Worm (Caenorhabditis elegans): ENCODE results near the gene F55C5.10.

Gene F55C5.10

ce11 chrV:12291587-12291986 lies 8.3 kb downstream of the F55C5.10 start, which contains the start of the genes srpa-68 and srh-16:
TSS of gene srpa-68 (minus strand) at chrV:12291658.
TSS of gene srh-16 (plus strand) at chrV:12291861.
- TF ChIP-seq dmd-9 (GFP tag; IDR thresholded peaks at IDR 0.05) (no peak), lim-7 (GFP tag; IDR thresholded peaks at IDR 0.05) (no peak), ZK546.5 (tag; optimal IDR thresholded peaks at IDR 0.05) (no peak), D1046.2 (GFP tag; IDR thresholded peaks at IDR 0.05) (0 out of 2 replicates have a peak, but pooled peaks have one; percentile 67), nhr-48 (tag; optimal IDR thresholded peaks at IDR 0.05) (peak; percentile 77), hmg-1.1 (GFP tag; IDR thresholded peaks at IDR 0.05) (peak; percentile 86), lin-38 (GFP tag; IDR thresholded peaks at IDR 0.05) (peak; percentile 88), hlh-11 (tag; optimal IDR thresholded peaks at IDR 0.05) (peak; percentile 80), unc-130 (GFP tag; optimal IDR thresholded peaks at IDR 0.05) (peak; percentile 59), hif-1 (tag; optimal IDR thresholded peaks at IDR 0.05) (peak in 1 of 2 experiments; percentile 44), nhr-76 (tag; optimal IDR thresholded peaks at IDR 0.05) (peak; percentile 14), Y48G9A.11 (GFP tag; IDR thresholded peaks at IDR 0.05) (peak; percentile 86), snpc-1.2 (GFP tag; IDR thresholded peaks at IDR 0.05) (peak; percentile 61; the same call in 1 of the 2 replicates), saeg-2 (GFP tag; IDR thresholded peaks at IDR 0.05) (no peak), aha-1 (tag) (peak; percentile 97), lin-1 (GFP tag; IDR thresholded peaks at IDR 0.05) (peak; percentile 41; the same call in 1 of the 2 replicates), skn-1 (tag; optimal IDR thresholded peaks at IDR 0.05) (no peak), daf-8 (GFP tag; IDR thresholded peaks at IDR 0.05) (no peak), nhr-111 (GFP tag; optimal IDR thresholded peaks at IDR 0.05) (no peak), egl-43 (GFP tag; IDR thresholded peaks at IDR 0.05) (0 out of 2 replicates have a peak, but pooled peaks have one; percentile 53), madf-5 (GFP tag; IDR thresholded peaks at IDR 0.05) (no peak), dve-1 (tag; optimal IDR thresholded peaks at IDR 0.05; ENCODE audit: insufficient read depth) (peak; percentile 88), F10B5.3 (tag; optimal IDR thresholded peaks at IDR 0.05) (peak; percentile 79), nhr-41 (GFP tag; IDR thresholded peaks at IDR 0.05) (no peak), ZK337.2 (GFP tag; IDR thresholded peaks at IDR 0.05) (no peak), unc-62 (GFP tag; optimal IDR thresholded peaks at IDR 0.05 in 1 of 2) (no peak), unc-62 (tag; optimal IDR thresholded peaks at IDR 0.05) (no peak), lin-13 (GFP tag; optimal IDR thresholded peaks at IDR 0.05) (peak; percentile 74), zip-2 (tag; optimal IDR thresholded peaks at IDR 0.05) (peak; percentile 78), F44E2.7 (GFP tag; IDR thresholded peaks at IDR 0.05) (no peak), ceh-62 (tag; optimal IDR thresholded peaks at IDR 0.05) (no peak), nhr-6 (tag; optimal IDR thresholded peaks at IDR 0.05) (peak; percentile 97), nhr-102 (tag; optimal IDR thresholded peaks at IDR 0.05) (peak; percentile 93), attf-4 (tag; optimal IDR thresholded peaks at IDR 0.05) (no peak), ctbp-1 (GFP tag; IDR thresholded peaks at IDR 0.05) (peak; percentile 67), R02D3.7 (tag; optimal IDR thresholded peaks at IDR 0.05) (no peak), vab-7 (GFP tag; IDR thresholded peaks at IDR 0.05) (no peak), ceh-28 (tag; optimal IDR thresholded peaks at IDR 0.05) (no peak), unc-39 (tag; optimal IDR thresholded peaks at IDR 0.05) (no peak), F37D6.2 (tag; optimal IDR thresholded peaks at IDR 0.05) (peak; percentile 71), set-16 (GFP tag; IDR thresholded peaks at IDR 0.05) (no peak), ztf-7 (tag; optimal IDR thresholded peaks at IDR 0.05) (peak; percentile 74), snpc-4 (tag; optimal IDR thresholded peaks at IDR 0.05) (no peak), lin-15B (tag; optimal IDR thresholded peaks at IDR 0.05) (peak; percentile 37), daf-16 (GFP tag; optimal IDR thresholded peaks at IDR 0.05) (peak; percentile 33 to 50), daf-16 (tag; optimal IDR thresholded peaks at IDR 0.05) (peak; percentile 60), daf-19 (GFP tag; conservative IDR thresholded peaks at IDR 0.05) (0 out of 2 replicates have a peak, but pooled peaks have one; percentile 17), ces-1 (GFP tag; optimal IDR thresholded peaks at IDR 0.05) (no peak), ztf-11 (tag; optimal IDR thresholded peaks at IDR 0.05) (no peak), hlh-30 (tag; optimal IDR thresholded peaks at IDR 0.05; ENCODE audit: insufficient read depth) (peak; percentile 80), T26A8.4 (GFP tag; IDR thresholded peaks at IDR 0.05) (peak; percentile 89), lin-29 (GFP tag; IDR thresholded peaks at IDR 0.05) (peak; percentile 63)
